Fruit fly (Drosophila melanogaster): ENCODE results near the gene CG9692.
A peak's percentile ranks its signal among the peaks of the same experiment; 100 is the strongest.

CG9692 gene

DNA sequence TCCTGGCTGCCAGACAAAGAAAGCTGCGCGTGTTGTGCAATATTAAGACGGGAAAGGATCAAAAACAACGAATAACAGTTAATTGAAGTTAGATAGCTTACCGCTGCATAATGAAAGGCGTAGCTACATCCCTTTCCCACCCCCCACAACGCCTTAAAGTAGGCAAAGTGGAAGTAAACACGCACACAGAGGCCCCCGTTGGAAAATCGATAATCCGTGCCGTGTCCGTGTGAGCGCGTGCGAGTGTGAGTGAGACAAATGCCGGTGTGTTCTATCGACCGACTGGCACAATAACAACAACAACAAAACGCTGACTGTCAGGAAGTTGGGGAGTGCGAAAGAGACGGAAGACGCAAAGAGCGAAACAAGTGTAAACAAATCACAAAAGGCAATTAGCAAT is 7.6 kb downstream of the CG9692 start:
- TF ChIP-seq CG32121 (GFP tag; IDR thresholded peaks at IDR 0.05) (no peak), CG14655 (GFP tag; optimal IDR thresholded peaks at IDR 0.05) (no peak), CG13204 (GFP tag; optimal IDR thresholded peaks at IDR 0.05) (no peak), gl (tag; optimal IDR thresholded peaks at IDR 0.05) (no peak), CG17806 (tag; optimal IDR thresholded peaks at IDR 0.05) (no peak), CG4496 (GFP tag; IDR thresholded peaks at IDR 0.05) (no peak), CG12605 (GFP tag; IDR thresholded peaks at IDR 0.05) (no peak), EcR (GFP tag; optimal IDR thresholded peaks at IDR 0.05) (no peak), Ets98B (GFP tag; IDR thresholded peaks at IDR 0.05) (no peak), CG8301 (tag; optimal IDR thresholded peaks at IDR 0.05) (no peak)

DNA sequence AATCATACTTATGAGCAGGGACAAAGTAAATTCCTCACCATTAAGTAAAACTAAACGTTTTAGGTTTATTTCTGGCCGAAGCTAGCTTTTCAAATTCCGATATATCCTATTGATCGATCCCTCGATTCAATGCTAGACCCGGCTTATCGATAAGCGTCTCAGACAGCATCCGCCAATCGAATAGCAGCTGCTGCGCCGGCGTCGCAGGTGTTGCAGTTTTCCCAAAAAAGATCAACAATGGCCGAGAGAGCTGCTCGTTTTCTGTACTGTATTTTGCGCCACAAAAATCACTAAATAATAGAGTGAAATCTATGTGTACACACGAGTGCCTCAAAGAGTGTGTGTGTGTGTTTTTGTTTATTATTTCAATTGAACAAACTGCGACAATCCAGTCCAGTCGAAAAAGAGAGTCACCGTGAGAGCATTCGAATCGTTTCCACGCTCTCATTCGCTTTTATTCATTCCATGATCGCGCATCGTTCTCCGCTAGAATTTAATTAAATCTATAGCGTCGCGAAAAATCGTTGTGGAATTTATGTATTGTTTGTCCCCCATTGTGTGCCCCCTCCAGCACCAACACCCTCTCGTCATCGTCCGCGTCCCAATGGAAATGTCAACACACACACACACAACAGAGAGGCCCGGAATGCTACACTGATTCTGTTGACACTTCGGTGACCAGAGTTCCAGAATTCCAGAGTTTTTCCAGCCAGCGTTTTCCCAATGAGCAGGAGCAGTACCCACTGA is 8.8 kb downstream of the CG9692 start:
- no peak for TF ChIP-seq CG32121 (GFP tag; IDR thresholded peaks at IDR 0.05)
- TF ChIP-seq Pif1B (GFP tag; optimal IDR thresholded peaks at IDR 0.05) = no peak
- no peak for TF ChIP-seq CG8301 (tag; optimal IDR thresholded peaks at IDR 0.05)
- no peak for TF ChIP-seq CG14655 (GFP tag; optimal IDR thresholded peaks at IDR 0.05)
- TF ChIP-seq CG34367 (tag; optimal IDR thresholded peaks at IDR 0.05) = no peak
- TF ChIP-seq CG8159 (tag; optimal IDR thresholded peaks at IDR 0.05) = no peak
- TF ChIP-seq CG12605 (GFP tag; IDR thresholded peaks at IDR 0.05) = no peak

- TF ChIP-seq CG15710 (tag; optimal IDR thresholded peaks at IDR 0.05) = no peak
- 0 out of 3 replicates have a peak, but pooled peaks have one; percentile 37 for TF ChIP-seq CG4496 (GFP tag; IDR thresholded peaks at IDR 0.05)
- no peak for TF ChIP-seq EcR (GFP tag; optimal IDR thresholded peaks at IDR 0.05)
- TF ChIP-seq Ets98B (GFP tag; IDR thresholded peaks at IDR 0.05) = peak; percentile 22; the same call in 1 of the 2 replicates
Measured at dm6 chr3L:16714193-16714538, 9.4 kb downstream of the CG9692 start.

DNA sequence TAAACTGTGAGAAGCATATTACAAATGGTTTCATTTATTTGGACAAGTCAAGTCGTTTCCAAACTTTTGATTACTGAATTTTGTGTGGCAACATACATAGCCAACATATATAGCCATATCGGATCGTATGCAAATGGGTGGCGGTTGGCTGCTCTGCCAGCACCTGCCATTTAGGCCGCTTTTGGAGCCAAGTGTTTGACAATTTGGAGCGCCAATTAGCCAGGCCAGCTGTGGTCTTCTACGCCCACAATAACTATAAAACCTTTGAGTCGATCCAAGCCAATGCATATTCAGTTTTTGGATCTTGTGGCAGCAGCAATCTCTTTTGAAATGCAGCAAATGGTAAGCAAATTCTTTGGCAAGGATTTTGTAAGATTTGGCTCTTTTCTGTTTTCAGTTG is 19.8 kb downstream of the CG9692 start, which contains the start of gene CG13031:
CG13031 (plus strand) TSS at position 301 of the 400 bp plus-strand sequence.
- no peak for TF ChIP-seq CG10348 (GFP tag; IDR thresholded peaks at IDR 0.05)
- no peak for TF ChIP-seq CG32121 (GFP tag; IDR thresholded peaks at IDR 0.05)
- no peak for TF ChIP-seq CG34367 (tag; optimal IDR thresholded peaks at IDR 0.05)
- TF ChIP-seq CG17806 (tag; optimal IDR thresholded peaks at IDR 0.05) = no peak
- no peak for TF ChIP-seq CG9948 (tag; optimal IDR thresholded peaks at IDR 0.05)
- TF ChIP-seq CG8159 (tag; optimal IDR thresholded peaks at IDR 0.05) = no peak
- no peak for TF ChIP-seq Snoo (tag; optimal IDR thresholded peaks at IDR 0.05)
- no peak for TF ChIP-seq EcR (GFP tag; optimal IDR thresholded peaks at IDR 0.05)
- no peak for TF ChIP-seq CG14655 (GFP tag; optimal IDR thresholded peaks at IDR 0.05)
- TF ChIP-seq CG4496 (GFP tag; IDR thresholded peaks at IDR 0.05) = no peak
- TF ChIP-seq Pif1A (GFP tag; optimal IDR thresholded peaks at IDR 0.05) = no peak
- TF ChIP-seq CG15710 (tag; optimal IDR thresholded peaks at IDR 0.05) = no peak
- no peak for TF ChIP-seq Pif1B (GFP tag; optimal IDR thresholded peaks at IDR 0.05)
- TF ChIP-seq fd96Ca (GFP tag; IDR thresholded peaks at IDR 0.05) = no peak
- TF ChIP-seq CG13204 (GFP tag; optimal IDR thresholded peaks at IDR 0.05) = no peak

DNA sequence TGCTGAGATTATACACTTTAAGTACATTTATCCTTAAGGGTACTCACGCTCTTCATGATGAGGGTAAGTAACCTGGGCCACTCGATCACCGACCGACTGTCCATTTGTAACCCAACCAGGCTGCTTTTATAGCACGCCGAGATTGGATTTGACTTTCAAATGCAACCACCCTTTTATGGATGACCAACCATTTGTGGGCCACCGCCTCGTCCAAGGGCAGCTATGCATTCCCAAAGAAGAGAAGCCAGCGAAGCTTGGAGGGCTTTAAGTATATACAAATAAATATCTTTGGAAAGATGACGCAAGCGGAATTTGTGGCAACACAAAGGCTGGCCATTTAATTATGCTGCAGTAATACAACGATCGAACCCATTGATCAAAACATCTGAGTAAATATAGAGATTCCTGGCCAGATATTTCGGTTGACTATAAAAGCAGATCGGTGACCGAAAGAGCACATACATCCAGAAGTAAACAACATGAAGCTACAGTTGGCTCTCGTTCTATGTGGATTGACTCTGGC is 21.4 kb downstream of the CG9692 start, which contains the start of the genes CG13026 and PGRP-SB2:
CG13026 (minus strand) TSS at position 101 of the 523 bp plus-strand sequence.
PGRP-SB2 (plus strand) TSS at position 473 of the 523 bp plus-strand sequence.
- TF ChIP-seq CG12605 (GFP tag; IDR thresholded peaks at IDR 0.05) (no peak), CG13204 (GFP tag; optimal IDR thresholded peaks at IDR 0.05) (no peak), CG14655 (GFP tag; optimal IDR thresholded peaks at IDR 0.05) (no peak), Snoo (tag; optimal IDR thresholded peaks at IDR 0.05) (no peak), CG8301 (tag; optimal IDR thresholded peaks at IDR 0.05) (no peak), CG10348 (GFP tag; IDR thresholded peaks at IDR 0.05) (no peak), Pif1A (GFP tag; optimal IDR thresholded peaks at IDR 0.05) (no peak), CG8159 (tag; optimal IDR thresholded peaks at IDR 0.05) (no peak), CG4496 (GFP tag; IDR thresholded peaks at IDR 0.05) (no peak), Pif1B (GFP tag; optimal IDR thresholded peaks at IDR 0.05) (no peak), EcR (GFP tag; optimal IDR thresholded peaks at IDR 0.05) (no peak), rn (GFP tag; IDR thresholded peaks at IDR 0.05) (no peak), CG15710 (tag; optimal IDR thresholded peaks at IDR 0.05) (no peak), Ets98B (GFP tag; IDR thresholded peaks at IDR 0.05) (no peak), CG17806 (tag; optimal IDR thresholded peaks at IDR 0.05) (no peak), CG9948 (tag; optimal IDR thresholded peaks at IDR 0.05) (no peak), fd96Ca (GFP tag; IDR thresholded peaks at IDR 0.05) (no peak)

DNA sequence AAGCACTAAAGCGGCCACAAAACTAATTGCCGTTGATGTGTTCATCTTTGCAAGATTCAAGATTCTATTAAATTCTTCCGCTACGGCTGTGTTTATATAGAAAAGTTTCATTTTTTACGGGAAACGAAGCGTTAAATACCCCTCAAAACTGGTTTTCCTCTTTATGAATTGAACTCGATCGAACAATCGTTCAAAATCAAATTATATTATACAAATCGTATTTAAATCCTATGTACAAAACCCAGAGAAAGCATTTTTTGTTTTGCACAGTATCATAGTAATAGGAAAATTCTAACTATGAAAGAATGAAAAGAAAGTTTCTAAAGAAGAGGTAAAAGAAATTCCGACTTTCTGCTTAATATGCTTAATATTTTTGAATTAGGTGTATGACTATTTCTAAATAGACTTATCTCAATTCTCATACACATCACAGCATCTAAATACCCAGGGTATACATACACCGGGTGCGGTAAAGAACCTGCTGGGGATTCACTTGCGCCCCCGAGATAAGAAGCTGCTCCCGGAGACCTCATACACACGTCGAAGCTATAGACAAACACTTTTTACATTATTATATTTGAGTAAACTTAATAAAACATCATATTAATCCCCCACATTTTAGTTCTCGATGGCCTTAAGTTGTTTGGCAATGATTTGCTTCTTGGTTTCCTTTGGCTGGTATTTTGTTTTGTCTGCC is 23.3 kb downstream of the CG9692 start, which contains the start of gene PGRP-SB1:
PGRP-SB1 (minus strand) TSS at position 51 of the 697 bp plus-strand sequence.
- TF ChIP-seq CG8159 (tag; optimal IDR thresholded peaks at IDR 0.05) (no peak), fd96Ca (GFP tag; IDR thresholded peaks at IDR 0.05) (no peak), CG15710 (tag; optimal IDR thresholded peaks at IDR 0.05) (no peak), CG4496 (GFP tag; IDR thresholded peaks at IDR 0.05) (no peak)

Data from whole organism, pupa.